Worm (Caenorhabditis elegans): Measurements from ENCODE around the gene bgnt-1.4.

bgnt-1.4 gene

DNA sequence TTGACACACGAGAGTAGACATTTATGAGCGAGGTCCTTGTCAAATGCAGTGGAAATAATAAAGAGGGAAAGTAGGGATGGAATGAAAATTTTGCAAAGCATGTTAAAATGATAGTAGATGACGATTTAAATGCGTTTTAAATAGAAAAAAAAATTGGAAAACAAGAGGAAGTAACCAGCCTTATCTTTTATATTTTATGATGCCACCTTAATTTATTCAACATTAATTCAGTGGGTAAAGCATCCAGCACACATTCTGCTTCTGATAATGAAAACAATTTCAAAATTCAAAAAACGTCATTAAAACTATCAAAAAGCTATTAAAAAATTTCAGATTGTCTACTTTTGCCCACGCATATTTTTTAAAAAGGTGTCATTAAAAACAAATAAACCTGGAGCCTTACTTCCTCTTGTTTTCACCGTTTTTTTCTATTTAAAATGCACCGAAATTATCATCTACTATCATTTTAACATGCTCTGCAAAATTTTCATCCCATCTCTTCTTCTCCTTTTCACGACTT, 24.6 kb downstream of the bgnt-1.4 start, which contains the start of the genes Y60C6A.2 and Y60C6A.3:
Y60C6A.2 (minus strand) TSS at position 101 of the 520 bp plus-strand sequence.
Y60C6A.3 (plus strand) TSS at position 470 of the 520 bp plus-strand sequence.
- TF ChIP-seq lin-15B (tag; optimal IDR thresholded peaks at IDR 0.05) = no peak
- TF ChIP-seq elt-3 (tag; optimal IDR thresholded peaks at IDR 0.05) = no peak
- TF ChIP-seq fkh-2 (tag; optimal IDR thresholded peaks at IDR 0.05) = no peak
- TF ChIP-seq nhr-23 (tag; optimal IDR thresholded peaks at IDR 0.05) = no peak

DNA sequence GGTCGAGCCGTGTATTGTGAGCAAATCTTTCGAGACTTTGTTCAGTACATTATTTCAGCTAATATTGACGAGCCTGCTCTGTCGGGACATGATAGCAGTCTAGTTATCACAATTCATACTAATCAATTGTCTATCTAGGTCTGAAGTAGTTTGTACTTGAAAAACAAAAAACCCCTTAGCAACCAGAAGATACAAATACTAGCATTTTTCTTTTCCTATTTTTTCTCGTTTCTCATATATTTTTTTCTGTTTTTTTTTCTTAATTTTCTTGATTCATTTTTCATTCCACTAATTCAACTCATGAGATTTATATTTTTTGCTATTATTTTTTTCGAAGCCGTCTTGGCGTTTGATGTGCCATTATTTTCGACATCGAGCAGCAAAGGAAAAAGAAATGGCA, 26.4 kb downstream of the bgnt-1.4 start, which contains the start of gene R02F11.9:
R02F11.9 (plus strand) TSS at position 301 of the 400 bp plus-strand sequence.
- no peak for TF ChIP-seq fkh-10 (GFP tag; optimal IDR thresholded peaks at IDR 0.05)
- TF ChIP-seq eor-1 (tag; optimal IDR thresholded peaks at IDR 0.05) = no peak
- no peak for TF ChIP-seq fkh-2 (tag; optimal IDR thresholded peaks at IDR 0.05)
- TF ChIP-seq snpc-4 (tag; optimal IDR thresholded peaks at IDR 0.05) = no peak
- no peak for TF ChIP-seq fos-1 (tag; optimal IDR thresholded peaks at IDR 0.05)
- no peak for TF ChIP-seq mdl-1 (tag; optimal IDR thresholded peaks at IDR 0.05)
- TF ChIP-seq pqm-1 (tag; optimal IDR thresholded peaks at IDR 0.05) = no peak
- TF ChIP-seq skn-1 (tag; optimal IDR thresholded peaks at IDR 0.05) = no peak
- TF ChIP-seq nhr-23 (tag; optimal IDR thresholded peaks at IDR 0.05) = no peak
- TF ChIP-seq pha-4 (tag; optimal IDR thresholded peaks at IDR 0.05) = no peak
- no peak for TF ChIP-seq hmg-11 (tag; optimal IDR thresholded peaks at IDR 0.05)
- no peak for TF ChIP-seq daf-12 (tag; optimal IDR thresholded peaks at IDR 0.05)
- no peak for TF ChIP-seq unc-62 (GFP tag; optimal IDR thresholded peaks at IDR 0.05)
- TF ChIP-seq egl-27 (tag; optimal IDR thresholded peaks at IDR 0.05) = no peak

DNA sequence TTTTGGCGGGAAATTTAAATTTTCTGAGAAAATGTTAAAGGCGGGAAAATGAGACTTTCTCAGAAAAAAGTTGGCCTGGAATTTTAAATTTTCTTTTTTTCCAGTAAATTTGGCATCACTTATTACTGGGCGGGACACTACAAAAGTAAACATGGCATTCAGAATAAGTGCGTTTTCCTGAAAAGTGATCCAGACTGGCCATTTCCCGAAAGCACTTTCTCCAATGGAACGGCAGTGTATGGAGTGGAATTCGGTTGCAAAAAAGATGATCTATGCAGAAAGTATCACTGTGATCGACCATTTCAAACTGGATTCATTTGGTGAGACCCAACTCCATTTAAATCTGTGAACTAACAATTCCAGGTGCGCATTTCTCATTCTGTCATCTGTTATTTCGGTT, 27.1 kb downstream of the bgnt-1.4 start:
- TF ChIP-seq snpc-4 (tag; optimal IDR thresholded peaks at IDR 0.05) (no peak), nhr-43 (tag; optimal IDR thresholded peaks at IDR 0.05; ENCODE audit: poor library complexity, severe bottlenecking) (no peak), skn-1 (tag; optimal IDR thresholded peaks at IDR 0.05) (no peak), daf-12 (tag; optimal IDR thresholded peaks at IDR 0.05) (no peak), tbx-2 (tag; optimal IDR thresholded peaks at IDR 0.05) (no peak), ceh-28 (tag; optimal IDR thresholded peaks at IDR 0.05) (no peak), fkh-10 (GFP tag; optimal IDR thresholded peaks at IDR 0.05) (no peak), mml-1 (tag; optimal IDR thresholded peaks at IDR 0.05) (no peak), R02D3.7 (tag; optimal IDR thresholded peaks at IDR 0.05) (no peak), ceh-9 (tag; optimal IDR thresholded peaks at IDR 0.05) (no peak), aly-2 (tag; optimal IDR thresholded peaks at IDR 0.05) (no peak), ceh-82 (tag; optimal IDR thresholded peaks at IDR 0.05) (no peak), elt-3 (tag; optimal IDR thresholded peaks at IDR 0.05) (no peak), nhr-25 (tag; optimal IDR thresholded peaks at IDR 0.05) (no peak), ztf-4 (tag; optimal IDR thresholded peaks at IDR 0.05) (no peak), fos-1 (tag; optimal IDR thresholded peaks at IDR 0.05) (no peak)

- TF ChIP-seq egl-5 (tag; optimal IDR thresholded peaks at IDR 0.05) = no peak
- TF ChIP-seq ceh-9 (tag; optimal IDR thresholded peaks at IDR 0.05) = no peak
- no peak for TF ChIP-seq nhr-23 (tag; optimal IDR thresholded peaks at IDR 0.05)
- no peak for TF ChIP-seq fkh-2 (tag; optimal IDR thresholded peaks at IDR 0.05)
- no peak for TF ChIP-seq ceh-16 (tag; optimal IDR thresholded peaks at IDR 0.05)
- no peak for TF ChIP-seq pqm-1 (tag; optimal IDR thresholded peaks at IDR 0.05)
- no peak for TF ChIP-seq hmg-11 (tag; optimal IDR thresholded peaks at IDR 0.05)
- no peak for TF ChIP-seq nhr-77 (tag; optimal IDR thresholded peaks at IDR 0.05)
- no peak for TF ChIP-seq nhr-67 (tag; optimal IDR thresholded peaks at IDR 0.05)
- TF ChIP-seq nhr-28 (tag; optimal IDR thresholded peaks at IDR 0.05) = no peak
- no peak for TF ChIP-seq lin-15B (tag; optimal IDR thresholded peaks at IDR 0.05)
- no peak for TF ChIP-seq sea-2 (GFP tag; optimal IDR thresholded peaks at IDR 0.05)
- TF ChIP-seq ztf-4 (tag; optimal IDR thresholded peaks at IDR 0.05) = no peak
- no peak for TF ChIP-seq nhr-11 (tag; optimal IDR thresholded peaks at IDR 0.05)
- TF ChIP-seq elt-2 (tag; optimal IDR thresholded peaks at IDR 0.05) = no peak
Observed at ce11 chrV:4788823-4789222, 28.0 kb downstream of the bgnt-1.4 start, which contains the start of gene R02F11.10. R02F11.10 (plus strand) TSS chrV:4789123.

- TF ChIP-seq lsy-12 (tag; optimal IDR thresholded peaks at IDR 0.05) = no peak
- no peak for TF ChIP-seq elt-3 (tag; optimal IDR thresholded peaks at IDR 0.05)
- no peak for TF ChIP-seq nhr-43 (tag; optimal IDR thresholded peaks at IDR 0.05; ENCODE audit: poor library complexity, severe bottlenecking)
- no peak for TF ChIP-seq elt-2 (tag; optimal IDR thresholded peaks at IDR 0.05)
- TF ChIP-seq nhr-237 (tag; optimal IDR thresholded peaks at IDR 0.05) = no peak
- TF ChIP-seq egl-27 (tag; optimal IDR thresholded peaks at IDR 0.05) = no peak
- TF ChIP-seq lin-15B (tag; optimal IDR thresholded peaks at IDR 0.05) = no peak
- TF ChIP-seq fos-1 (tag; optimal IDR thresholded peaks at IDR 0.05) = no peak
- no peak for TF ChIP-seq pha-4 (tag; optimal IDR thresholded peaks at IDR 0.05)
- no peak for TF ChIP-seq jun-1 (tag; optimal IDR thresholded peaks at IDR 0.05)
- TF ChIP-seq nhr-28 (tag; optimal IDR thresholded peaks at IDR 0.05) = no peak
- TF ChIP-seq unc-62 (GFP tag; optimal IDR thresholded peaks at IDR 0.05) = no peak
- no peak for TF ChIP-seq ZK546.5 (tag; optimal IDR thresholded peaks at IDR 0.05)
- no peak for TF ChIP-seq fkh-2 (tag; optimal IDR thresholded peaks at IDR 0.05)
- no peak for TF ChIP-seq mml-1 (tag; optimal IDR thresholded peaks at IDR 0.05)
- TF ChIP-seq sea-2 (GFP tag; optimal IDR thresholded peaks at IDR 0.05) = no peak
- TF ChIP-seq nhr-12 (tag; optimal IDR thresholded peaks at IDR 0.05) = no peak
Observed at ce11 chrV:4790368-4790767, 29.6 kb downstream of the bgnt-1.4 start, which contains the start of gene R02F11.12. R02F11.12 (plus strand) TSS chrV:4790668.

Measured in whole organism, L3 larva.